Worm (Caenorhabditis elegans) whole organism, L3 larva: ENCODE results near the gene cyp-13B1.

Experiments used
- R02D3.7 ChIP-seq: fragments of 150-350 bp; optimal IDR thresholded peaks from 2 replicates; lab custom pipeline; 2014; ENCODE audit warnings: missing biosample characterization, missing genetic modification characterization
- ZK546.5 ChIP-seq: sonication (generic microtip); optimal IDR thresholded peaks from 2 replicates; lab custom pipeline; 2017; ENCODE audit warnings: missing biosample characterization, missing genetic modification characterization
- ceh-16 ChIP-seq: sonication (generic microtip); optimal IDR thresholded peaks from 2 replicates; lab custom pipeline; 2017; ENCODE audit warnings: missing biosample characterization, missing genetic modification characterization
- ceh-82 ChIP-seq: fragments of 150-350 bp; optimal IDR thresholded peaks from 2 replicates; lab custom pipeline; 2014; ENCODE audit warnings: missing biosample characterization, missing genetic modification characterization
- daf-12 ChIP-seq: fragments of 150-350 bp; optimal IDR thresholded peaks from 2 replicates; lab custom pipeline; 2014; ENCODE audit warnings: missing biosample characterization, missing genetic modification reagents, missing genetic modification characterization
- egl-27 ChIP-seq: sonication (generic microtip); optimal IDR thresholded peaks from 4 replicates; lab custom pipeline; 2017; ENCODE audit warnings: missing biosample characterization, missing genetic modification reagents, missing genetic modification characterization
- egl-5 ChIP-seq: fragments of 150-350 bp; optimal IDR thresholded peaks from 2 replicates; lab custom pipeline; 2017; ENCODE audit warnings: missing biosample characterization, missing genetic modification reagents, missing genetic modification characterization, inconsistent platforms
- elt-1 ChIP-seq: fragments of 150-350 bp; optimal IDR thresholded peaks from 2 replicates; lab custom pipeline; 2014; ENCODE audit warnings: missing biosample characterization, missing genetic modification characterization
- elt-2 ChIP-seq: sonication (generic microtip); optimal IDR thresholded peaks from 2 replicates; lab custom pipeline; 2016; ENCODE audit warnings: missing genetic modification reagents, mild to moderate bottlenecking, missing genetic modification characterization, missing compliant biosample characterization
- elt-3 ChIP-seq, 3 experiments: fragments of 150-350 bp in 1 of 3; sonication (generic microtip) in 2 of 3; optimal IDR thresholded peaks; 2 replicates in 2 of 3; 4 replicates in 1 of 3; lab custom pipeline; 2014 to 2017; ENCODE audit warnings: missing biosample characterization in 3 of 3, missing genetic modification characterization in 3 of 3
- eor-1 ChIP-seq, 2 experiments: fragments of 150-350 bp; optimal IDR thresholded peaks; 2 replicates each; lab custom pipeline; 2014 to 2018; ENCODE audit warnings: missing biosample characterization in 2 of 2, missing genetic modification characterization in 2 of 2
- fkh-10 ChIP-seq: sonication (generic microtip); optimal IDR thresholded peaks from 2 replicates; lab custom pipeline; 2017; ENCODE audit warnings: missing biosample characterization, missing genetic modification reagents, missing genetic modification characterization
- hmg-11 ChIP-seq: sonication (generic microtip); optimal IDR thresholded peaks from 2 replicates; lab custom pipeline; 2016; ENCODE audit warnings: missing genetic modification characterization, missing compliant biosample characterization
- jun-1 ChIP-seq: fragments of 150-350 bp; optimal IDR thresholded peaks from 2 replicates; lab custom pipeline; 2014; ENCODE audit warnings: missing biosample characterization, missing genetic modification reagents, missing genetic modification characterization
- lin-15B ChIP-seq: fragments of 150-350 bp; optimal IDR thresholded peaks from 2 replicates; lab custom pipeline; 2014; ENCODE audit warnings: missing biosample characterization, missing genetic modification characterization
- lin-39 ChIP-seq: fragments of 150-350 bp; optimal IDR thresholded peaks from 2 replicates; lab custom pipeline; 2018; ENCODE audit warnings: missing biosample characterization, missing genetic modification reagents, missing genetic modification characterization
- lsy-12 ChIP-seq: sonication (generic microtip); optimal IDR thresholded peaks from 2 replicates; lab custom pipeline; 2016; ENCODE audit warnings: mild to moderate bottlenecking, missing genetic modification characterization, missing compliant biosample characterization
- nfya-1 ChIP-seq: sonication (generic microtip); optimal IDR thresholded peaks from 2 replicates; lab custom pipeline; 2017; ENCODE audit warnings: missing genetic modification characterization, mild to moderate bottlenecking, missing compliant biosample characterization, antibody characterized with exemption, moderate library complexity; ENCODE audit not compliant: insufficient read depth
- nhr-11 ChIP-seq: fragments of 150-350 bp; optimal IDR thresholded peaks from 2 replicates; lab custom pipeline; 2014; ENCODE audit warnings: missing biosample characterization, missing genetic modification characterization
- nhr-12 ChIP-seq: fragments of 150-350 bp; optimal IDR thresholded peaks from 2 replicates; lab custom pipeline; 2014; ENCODE audit warnings: missing biosample characterization, missing genetic modification characterization
- nhr-23 ChIP-seq: fragments of 150-350 bp; optimal IDR thresholded peaks from 2 replicates; lab custom pipeline; 2014; ENCODE audit warnings: missing biosample characterization, missing genetic modification reagents, missing genetic modification characterization
- nhr-237 ChIP-seq: fragments of 150-350 bp; optimal IDR thresholded peaks from 2 replicates; lab custom pipeline; 2014; ENCODE audit warnings: missing biosample characterization, missing genetic modification characterization
- nhr-25 ChIP-seq: sonication (generic microtip); optimal IDR thresholded peaks from 2 replicates; lab custom pipeline; 2017; ENCODE audit warnings: missing biosample characterization, missing genetic modification characterization
- nhr-28 ChIP-seq: fragments of 150-350 bp; optimal IDR thresholded peaks from 2 replicates; lab custom pipeline; 2014; ENCODE audit warnings: missing biosample characterization, missing genetic modification characterization
- nhr-67 ChIP-seq: fragments of 150-350 bp; optimal IDR thresholded peaks from 2 replicates; lab custom pipeline; 2014; ENCODE audit warnings: missing biosample characterization, missing genetic modification characterization
- pha-4 ChIP-seq: fragments of 150-350 bp; optimal IDR thresholded peaks from 2 replicates; lab custom pipeline; 2014; ENCODE audit warnings: missing biosample characterization, missing genetic modification reagents, missing genetic modification characterization
- skn-1 ChIP-seq: fragments of 150-350 bp; optimal IDR thresholded peaks from 2 replicates; lab custom pipeline; 2014; ENCODE audit warnings: missing biosample characterization, missing genetic modification characterization
- tbx-2 ChIP-seq: sonication (generic microtip); optimal IDR thresholded peaks from 2 replicates; lab custom pipeline; 2016; ENCODE audit warnings: mild to moderate bottlenecking, missing genetic modification characterization, missing compliant biosample characterization
- unc-39 ChIP-seq: sonication (generic microtip); optimal IDR thresholded peaks from 4 replicates; lab custom pipeline; 2017; ENCODE audit warnings: missing biosample characterization, missing genetic modification characterization
- zag-1 ChIP-seq: fragments of 150-350 bp; optimal IDR thresholded peaks from 2 replicates; lab custom pipeline; 2014; ENCODE audit warnings: missing biosample characterization, missing genetic modification characterization
- ztf-11 ChIP-seq: fragments of 150-350 bp; optimal IDR thresholded peaks from 2 replicates; lab custom pipeline; 2014; ENCODE audit warnings: missing biosample characterization, missing genetic modification characterization
- ztf-4 ChIP-seq: fragments of 150-350 bp; optimal IDR thresholded peaks from 2 replicates; lab custom pipeline; 2014; ENCODE audit warnings: missing biosample characterization, missing genetic modification characterization

cyp-13B1 gene

ce11 chrX:13394971-13395370, 14.5 kb downstream of the cyp-13B1 start, which contains the start of gene irld-2:
Gene irld-2, minus strand, starts transcription at chrX:13395071.
- TF ChIP-seq zag-1 (tag; lab: Kevin White, UChicago) (no peak), nhr-25 (tag; lab: Kevin White, UChicago) (no peak), ceh-16 (no peak), nhr-11 (no peak), lsy-12 (tag; lab: Kevin White, UChicago) (no peak), ztf-11 (tag; lab: Kevin White, UChicago) (no peak), lin-39 (no peak), nhr-67 (tag; lab: Kevin White, UChicago) (no peak), fkh-10 (GFP tag; lab: Kevin White, UChicago) (no peak), jun-1 (tag; lab: Kevin White, UChicago) (no peak), pha-4 (tag; lab: Kevin White, UChicago) (no peak), R02D3.7 (tag; lab: Kevin White, UChicago) (no peak), elt-1 (tag; lab: Kevin White, UChicago) (no peak), skn-1 (tag; lab: Kevin White, UChicago) (no peak), unc-39 (no peak), ztf-4 (no peak)

DNA sequence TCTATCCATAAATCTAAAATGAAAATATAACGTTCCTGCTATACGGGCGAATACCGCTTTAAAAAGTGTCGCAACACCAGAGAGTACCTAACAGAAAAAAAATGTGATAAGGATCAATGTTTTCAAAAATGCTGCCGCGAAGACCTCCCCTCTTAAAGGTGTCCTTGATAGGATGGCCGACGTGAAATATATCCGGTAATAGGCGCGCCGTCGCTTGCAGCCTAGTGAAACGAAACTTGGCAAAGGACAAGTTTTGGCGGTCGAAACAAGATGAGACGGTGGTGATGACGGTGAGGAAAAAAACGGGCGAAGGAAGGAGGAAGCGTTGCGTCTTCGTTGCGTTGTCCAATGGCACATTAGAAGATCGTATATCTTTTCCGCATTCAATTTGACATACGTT, 20.6 kb downstream of the cyp-13B1 start:
- TF ChIP-seq nfya-1 (tag; lab: Kevin White, UChicago), result peak; percentile 9
- peak; percentile 92 for TF ChIP-seq nhr-25 (tag; lab: Kevin White, UChicago)
- TF ChIP-seq eor-1 (tag; optimal IDR thresholded peaks at IDR 0.05; lab: Kevin White, UChicago), result no peak

ce11 chrX:13387497-13387953, 21.9 kb downstream of the cyp-13B1 start, which contains the start of gene C49F8.3:
Gene C49F8.3, minus strand, starts transcription at chrX:13387547.
- no peak for TF ChIP-seq elt-2 (tag; lab: Kevin White, UChicago)
- peak; percentile 1 for TF ChIP-seq nhr-23 (tag; lab: Kevin White, UChicago)
- TF ChIP-seq, all 47 proteins: peak for 1

- no peak for TF ChIP-seq ceh-16
- TF ChIP-seq egl-27 (tag; lab: Kevin White, UChicago), result no peak
- TF ChIP-seq ZK546.5, result no peak
- no peak for TF ChIP-seq pha-4 (tag; lab: Kevin White, UChicago)
- TF ChIP-seq egl-5 (tag; lab: Kevin White, UChicago), result no peak
- no peak for TF ChIP-seq lsy-12 (tag; lab: Kevin White, UChicago)
- no peak for TF ChIP-seq nhr-25 (tag; lab: Kevin White, UChicago)
- no peak for TF ChIP-seq nhr-67 (tag; lab: Kevin White, UChicago)
- no peak for TF ChIP-seq hmg-11 (tag; lab: Kevin White, UChicago)
- no peak for TF ChIP-seq ceh-82 (tag; lab: Kevin White, UChicago)
- no peak for TF ChIP-seq lin-15B (tag; lab: Kevin White, UChicago)
- TF ChIP-seq ztf-4, result no peak
- no peak for TF ChIP-seq zag-1 (tag; lab: Kevin White, UChicago)
- no peak for TF ChIP-seq nhr-23 (tag; lab: Kevin White, UChicago)
- no peak for TF ChIP-seq nhr-12
- TF ChIP-seq nhr-237 (tag; lab: Kevin White, UChicago), result no peak
Measured at ce11 chrX:13384743-13385142, 24.7 kb downstream of the cyp-13B1 start.

- peak; percentile 28 for TF ChIP-seq nfya-1 (tag; lab: Kevin White, UChicago)
- TF ChIP-seq lin-39, result peak; percentile 67
- no peak for TF ChIP-seq hmg-11 (tag; lab: Kevin White, UChicago)
Measured at ce11 chrX:13383273-13383672, 26.2 kb downstream of the cyp-13B1 start.

- TF ChIP-seq lin-39 (no peak), pha-4 (tag; lab: Kevin White, UChicago) (no peak), tbx-2 (tag; lab: Kevin White, UChicago) (no peak), egl-5 (tag; lab: Kevin White, UChicago) (no peak), daf-12 (tag; lab: Kevin White, UChicago) (no peak), nhr-25 (tag; lab: Kevin White, UChicago) (no peak), nhr-11 (no peak), nhr-28 (tag; lab: Kevin White, UChicago) (no peak), elt-3 (tag; optimal IDR thresholded peaks at IDR 0.05; lab: Kevin White, UChicago) (no peak), elt-1 (tag; lab: Kevin White, UChicago) (no peak)
Measured at ce11 chrX:13380988-13381742, 28.3 kb downstream of the cyp-13B1 start.
